Worm (Caenorhabditis elegans) whole organism, L1 larva: ENCODE results near the gene T16G12.7.

Experiments
- Y116A8C.19 ChIP-seq: sonication (generic microtip); optimal IDR thresholded peaks from 2 replicates; lab custom pipeline; 2016; ENCODE audit warnings: missing compliant biosample characterization, missing genetic modification characterization, borderline replicate concordance
- alr-1 ChIP-seq: fragments of 200-800 bp; sonication (Bioruptor generic); optimal IDR thresholded peaks from 2 replicates; lab custom pipeline; 2018; ENCODE audit warnings: borderline replicate concordance, mild to moderate bottlenecking, missing genetic modification characterization, missing compliant biosample characterization
- aly-2 ChIP-seq: fragments of 150-350 bp; optimal IDR thresholded peaks from 2 replicates; lab custom pipeline; 2014; ENCODE audit warnings: missing biosample characterization, missing genetic modification characterization
- ceh-90 ChIP-seq: sonication (generic microtip); optimal IDR thresholded peaks from 2 replicates; lab custom pipeline; 2016; ENCODE audit warnings: missing genetic modification characterization, missing compliant biosample characterization
- dsc-1 ChIP-seq: sonication (generic microtip); optimal IDR thresholded peaks from 2 replicates; lab custom pipeline; 2016; ENCODE audit warnings: mild to moderate bottlenecking, missing genetic modification characterization, missing compliant biosample characterization
- efl-1 ChIP-seq, 4 experiments: fragments of 150-350 bp; optimal IDR thresholded peaks in 3 of 4; peaks in 1 of 4; 1 replicate in 1 of 4; 2 replicates in 3 of 4; lab custom pipeline; 2014; ENCODE audit warnings: missing biosample characterization in 2 of 4, missing genetic modification characterization in 2 of 4, missing genetic modification reagents in 2 of 4
- egl-27 ChIP-seq, 2 experiments: fragments of 150-350 bp in 1 of 2; sonication (generic microtip); optimal IDR thresholded peaks; 3 replicates each; lab custom pipeline; 2017 to 2018; ENCODE audit warnings: missing biosample characterization in 2 of 2, missing genetic modification characterization in 2 of 2, missing genetic modification reagents in 2 of 2
- fkh-10 ChIP-seq: sonication (generic microtip); optimal IDR thresholded peaks from 2 replicates; lab custom pipeline; 2017; ENCODE audit warnings: missing biosample characterization, missing genetic modification reagents, missing genetic modification characterization
- fkh-4 ChIP-seq: sonication (generic microtip); optimal IDR thresholded peaks from 2 replicates; lab custom pipeline; 2016; ENCODE audit warnings: missing compliant biosample characterization, missing genetic modification characterization, borderline replicate concordance
- fkh-8 ChIP-seq: sonication (generic microtip); optimal IDR thresholded peaks from 2 replicates; lab custom pipeline; 2016; ENCODE audit warnings: mild to moderate bottlenecking, missing genetic modification characterization, missing compliant biosample characterization
- fos-1 ChIP-seq: fragments of 150-350 bp; optimal IDR thresholded peaks from 2 replicates; lab custom pipeline; 2014; ENCODE audit warnings: missing biosample characterization, missing genetic modification characterization
- grh-1 ChIP-seq: fragments of 200-800 bp; sonication (Bioruptor generic); IDR thresholded peaks from 2 replicates; pipeline ENCODE4 v1.3.6; 2022; ENCODE audit warnings: missing genetic modification reagents, missing genetic modification characterization, missing compliant biosample characterization
- hlh-17 ChIP-seq: fragments of 200-800 bp; sonication (Bioruptor generic); optimal IDR thresholded peaks from 2 replicates; lab custom pipeline; 2018; ENCODE audit warnings: missing genetic modification characterization, mild to moderate bottlenecking, missing compliant biosample characterization, moderate library complexity, borderline replicate concordance
- hpl-2 ChIP-seq: fragments of 150-350 bp; optimal IDR thresholded peaks from 2 replicates; lab custom pipeline; 2014; ENCODE audit warnings: missing biosample characterization, missing genetic modification reagents, missing genetic modification characterization
- irx-1 ChIP-seq: sonication (generic microtip); optimal IDR thresholded peaks from 2 replicates; lab custom pipeline; 2016; ENCODE audit warnings: missing genetic modification characterization, missing compliant biosample characterization
- jun-1 ChIP-seq: fragments of 150-350 bp; optimal IDR thresholded peaks from 2 replicates; lab custom pipeline; 2014; ENCODE audit warnings: missing biosample characterization, missing genetic modification reagents, missing genetic modification characterization
- lin-14 ChIP-seq: fragments of 200-800 bp; sonication (Bioruptor generic); optimal IDR thresholded peaks from 2 replicates; lab custom pipeline; 2018; ENCODE audit warnings: mild to moderate bottlenecking, missing genetic modification characterization, moderate library complexity, missing compliant biosample characterization
- lin-35 ChIP-seq, 2 experiments: fragments of 150-350 bp; optimal IDR thresholded peaks; 2 replicates each; lab custom pipeline; 2014; ENCODE audit warnings: missing biosample characterization in 2 of 2, missing genetic modification characterization in 2 of 2, missing genetic modification reagents in 2 of 2
- mdl-1 ChIP-seq, 2 experiments: fragments of 150-350 bp; optimal IDR thresholded peaks; 2 replicates each; lab custom pipeline; 2014 to 2017; ENCODE audit warnings: missing biosample characterization in 2 of 2, missing genetic modification characterization in 2 of 2, inconsistent platforms in 1 of 2
- mef-2 ChIP-seq: fragments of 150-350 bp; optimal IDR thresholded peaks from 2 replicates; lab custom pipeline; 2014; ENCODE audit warnings: missing biosample characterization, missing genetic modification characterization
- mep-1 ChIP-seq: fragments of 150-350 bp; optimal IDR thresholded peaks from 2 replicates; lab custom pipeline; 2014; ENCODE audit warnings: missing biosample characterization, missing genetic modification characterization
- nhr-12 ChIP-seq: sonication (generic microtip); optimal IDR thresholded peaks from 2 replicates; lab custom pipeline; 2017; ENCODE audit warnings: missing biosample characterization, missing genetic modification characterization
- nhr-19 ChIP-seq: fragments of 200-800 bp; sonication (Bioruptor generic); conservative IDR thresholded peaks from 2 replicates; pipeline ENCODE4 v1.3.6; 2022; ENCODE audit warnings: missing genetic modification characterization, missing compliant biosample characterization
- nhr-28 ChIP-seq: fragments of 150-350 bp; optimal IDR thresholded peaks from 2 replicates; lab custom pipeline; 2014; ENCODE audit warnings: missing biosample characterization, missing genetic modification characterization
- nhr-71 ChIP-seq: sonication (generic microtip); optimal IDR thresholded peaks from 2 replicates; lab custom pipeline; 2016; ENCODE audit warnings: mild to moderate bottlenecking, missing genetic modification characterization, moderate library complexity, missing compliant biosample characterization
- nhr-77 ChIP-seq: fragments of 150-350 bp; optimal IDR thresholded peaks from 2 replicates; lab custom pipeline; 2014; ENCODE audit warnings: missing biosample characterization, missing genetic modification characterization
- pag-3 ChIP-seq: sonication (generic microtip); optimal IDR thresholded peaks from 2 replicates; lab custom pipeline; 2017; ENCODE audit warnings: missing genetic modification characterization, mild to moderate bottlenecking, missing compliant biosample characterization, antibody characterized with exemption, borderline replicate concordance; ENCODE audit not compliant: insufficient read depth
- pax-3 ChIP-seq: fragments of 200-800 bp; sonication (Bioruptor generic); optimal IDR thresholded peaks from 2 replicates; lab custom pipeline; 2018; ENCODE audit warnings: mild to moderate bottlenecking, missing genetic modification characterization, moderate library complexity, missing compliant biosample characterization
- pqm-1 ChIP-seq: sonication (generic microtip); optimal IDR thresholded peaks from 3 replicates; lab custom pipeline; 2017; ENCODE audit warnings: missing biosample characterization, missing genetic modification characterization
- skn-1 ChIP-seq: fragments of 150-350 bp; optimal IDR thresholded peaks from 2 replicates; lab custom pipeline; 2014; ENCODE audit warnings: missing biosample characterization, missing genetic modification characterization
- snpc-4 ChIP-seq: fragments of 150-350 bp; optimal IDR thresholded peaks from 2 replicates; lab custom pipeline; 2014; ENCODE audit warnings: missing biosample characterization, missing genetic modification characterization
- snu-23 ChIP-seq: sonication (generic microtip); optimal IDR thresholded peaks from 2 replicates; lab custom pipeline; 2016; ENCODE audit warnings: missing genetic modification characterization, missing compliant biosample characterization
- sptf-1 ChIP-seq: fragments of 150-350 bp; optimal IDR thresholded peaks from 2 replicates; lab custom pipeline; 2014; ENCODE audit warnings: missing biosample characterization, missing genetic modification characterization
- zag-1 ChIP-seq: fragments of 150-350 bp; optimal IDR thresholded peaks from 2 replicates; lab custom pipeline; 2014; ENCODE audit warnings: missing biosample characterization, missing genetic modification characterization
- zip-4 ChIP-seq: fragments of 200-800 bp; sonication (Bioruptor generic); optimal IDR thresholded peaks from 2 replicates; lab custom pipeline; 2018; ENCODE audit warnings: mild to moderate bottlenecking, missing genetic modification characterization, moderate library complexity, missing compliant biosample characterization
- ztf-4 ChIP-seq: fragments of 150-350 bp; optimal IDR thresholded peaks from 2 replicates; lab custom pipeline; 2014; ENCODE audit warnings: missing biosample characterization, missing genetic modification characterization

Gene T16G12.7

DNA sequence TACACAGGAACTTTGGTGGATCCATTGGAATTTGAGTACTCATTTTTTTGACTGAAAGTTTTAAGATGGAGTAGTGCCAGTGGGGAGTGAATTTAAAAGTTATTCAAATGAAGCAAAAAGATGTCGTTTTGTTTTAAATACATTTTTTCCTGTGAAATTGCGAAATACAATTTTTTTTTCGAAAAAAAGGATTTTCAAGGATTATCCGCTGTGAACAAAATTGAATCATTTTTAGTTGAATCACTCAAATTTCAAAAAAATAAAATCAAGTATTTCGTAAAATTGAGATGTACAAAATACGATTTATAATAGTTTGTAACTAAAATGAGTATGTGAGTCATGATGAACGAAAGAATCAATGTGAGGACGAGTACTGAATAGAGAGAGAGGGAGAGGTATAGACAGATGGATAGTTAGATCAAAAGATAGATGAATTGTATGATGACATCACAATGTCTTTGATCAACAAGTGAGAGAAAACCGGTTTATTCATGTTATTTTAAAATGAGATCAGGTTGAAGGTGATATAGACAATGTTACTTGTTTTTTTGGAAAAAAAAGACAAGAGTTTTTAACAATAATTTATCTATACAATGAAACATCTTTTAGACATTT is 33.1 kb downstream of the T16G12.7 start, which contains the start of gene C05B5.8 (continued):
- no peak for TF ChIP-seq skn-1 (tag; lab: Kevin White, UChicago)

DNA sequence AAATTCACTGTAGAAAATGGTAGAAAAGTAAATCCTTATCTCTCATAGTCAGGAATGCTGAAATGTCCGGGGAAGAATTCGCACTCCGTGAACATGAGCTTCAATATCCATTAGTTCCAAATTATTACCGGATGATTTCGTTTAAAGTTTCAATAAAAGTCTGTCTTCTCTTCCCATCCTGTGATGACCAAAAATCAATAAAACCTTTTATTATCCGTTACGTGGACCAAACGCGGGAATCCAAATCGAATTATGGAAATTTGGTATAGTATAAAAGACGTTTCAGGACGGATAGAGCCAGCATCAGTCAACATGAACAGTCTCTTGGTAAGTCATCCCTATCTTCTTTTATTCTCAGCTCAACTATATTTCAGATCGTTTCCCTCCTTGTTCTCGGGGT is 35.7 kb downstream of the T16G12.7 start, which contains the start of gene C05B5.11:
TSS of gene C05B5.11 (plus strand) at position 301 of the 400 bp plus-strand sequence.
- no peak for TF ChIP-seq snpc-4
- TF ChIP-seq hlh-17 (GFP tag; lab: Kevin White, UChicago) = no peak
- TF ChIP-seq ztf-4 = no peak
- no peak for TF ChIP-seq zag-1 (tag; lab: Kevin White, UChicago)
- no peak for TF ChIP-seq mep-1

DNA sequence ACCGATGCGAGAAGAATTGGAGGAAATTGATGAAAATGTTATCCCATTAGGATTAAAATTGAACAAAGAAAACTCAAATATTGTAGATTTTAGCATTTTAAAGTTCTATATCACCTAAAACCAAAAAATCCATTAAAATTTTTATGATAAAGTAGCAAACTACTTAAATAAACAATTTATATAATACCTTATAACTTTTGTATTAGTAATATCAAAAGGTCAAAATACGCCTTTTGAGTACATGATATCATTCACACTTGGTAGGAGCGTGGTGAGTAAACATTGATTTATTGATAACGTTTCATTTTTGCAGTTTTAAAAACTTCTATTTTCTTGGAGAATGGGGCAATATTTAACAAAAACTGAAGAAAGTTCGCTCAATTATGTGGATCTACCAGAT is 38.9 kb downstream of the T16G12.7 start, which contains the start of gene C05B5.5:
TSS of gene C05B5.5 (plus strand) at position 301 of the 400 bp plus-strand sequence.
- TF ChIP-seq mdl-1 (tag; optimal IDR thresholded peaks at IDR 0.05; lab: Kevin White, UChicago) (no peak), dsc-1 (tag; lab: Kevin White, UChicago) (no peak), pqm-1 (tag; lab: Kevin White, UChicago) (no peak), pax-3 (no peak), pag-3 (no peak), aly-2 (tag; lab: Kevin White, UChicago) (no peak)

DNA sequence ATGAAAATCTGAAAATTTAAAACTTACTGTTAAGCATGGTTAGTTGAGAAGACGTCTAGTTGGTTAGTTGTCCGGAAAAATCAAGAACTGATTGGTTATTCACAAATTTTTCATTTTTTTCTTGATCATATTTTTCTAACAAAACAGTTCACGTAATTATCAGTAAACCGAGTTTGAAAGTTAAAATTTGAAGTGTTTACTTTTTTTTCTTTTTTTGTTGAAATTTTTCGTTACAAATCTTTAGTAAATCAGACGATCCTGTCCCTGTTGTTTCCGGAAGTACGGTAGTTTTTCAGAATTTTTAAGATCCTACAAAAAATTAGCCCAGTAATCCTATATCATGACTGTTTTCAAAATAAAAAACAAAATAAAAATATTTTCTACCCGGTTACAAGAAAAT is 39.5 kb downstream of the T16G12.7 start, which contains the start of gene C05B5.2:
TSS of gene C05B5.2 (minus strand) at position 101 of the 400 bp plus-strand sequence.
- TF ChIP-seq lin-14 (GFP tag; lab: Kevin White, UChicago) (no peak), fkh-10 (GFP tag; lab: Kevin White, UChicago) (no peak), hpl-2 (GFP tag; lab: Kevin White, UChicago) (no peak), nhr-77 (tag; lab: Kevin White, UChicago) (no peak)

DNA sequence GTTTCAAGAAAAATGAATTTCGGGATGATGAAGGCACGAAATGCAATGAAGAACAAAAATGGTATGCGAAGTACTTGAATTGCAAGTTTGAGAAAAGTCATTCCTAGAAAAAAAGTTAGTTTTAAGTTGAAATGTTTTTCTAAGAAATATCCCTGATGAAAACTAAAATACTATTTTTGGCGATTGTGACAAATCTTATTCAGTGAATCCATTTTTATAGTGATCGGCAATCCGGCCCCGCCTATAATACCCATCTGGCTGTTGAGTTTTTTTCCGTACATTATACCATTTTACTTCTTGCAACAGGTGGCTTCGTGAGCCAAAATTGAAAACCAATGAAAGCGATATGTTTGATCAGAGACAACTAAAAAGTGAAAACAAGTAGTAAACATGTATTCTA is 40.7 kb downstream of the T16G12.7 start, which contains the start of gene C05B5.17:
TSS of gene C05B5.17 (minus strand) at position 101 of the 400 bp plus-strand sequence.
- no peak for TF ChIP-seq mef-2 (tag; lab: Kevin White, UChicago)
- no peak for TF ChIP-seq fkh-4 (tag; lab: Kevin White, UChicago)
- no peak for TF ChIP-seq zip-4
- TF ChIP-seq hlh-17 (GFP tag; lab: Kevin White, UChicago) = no peak
- no peak for TF ChIP-seq fkh-8
- TF ChIP-seq egl-27 (tag; optimal IDR thresholded peaks at IDR 0.05; lab: Kevin White, UChicago) = no peak
- no peak for TF ChIP-seq sptf-1
- no peak for TF ChIP-seq lin-35 (GFP tag; optimal IDR thresholded peaks at IDR 0.05; lab: Kevin White, UChicago)
- no peak for TF ChIP-seq ceh-90
- TF ChIP-seq fos-1 = no peak
- TF ChIP-seq nhr-28 (tag; lab: Kevin White, UChicago) = no peak
- no peak for TF ChIP-seq pqm-1 (tag; lab: Kevin White, UChicago)
- no peak for TF ChIP-seq Y116A8C.19 (tag; lab: Kevin White, UChicago)
- TF ChIP-seq pag-3 = no peak

DNA sequence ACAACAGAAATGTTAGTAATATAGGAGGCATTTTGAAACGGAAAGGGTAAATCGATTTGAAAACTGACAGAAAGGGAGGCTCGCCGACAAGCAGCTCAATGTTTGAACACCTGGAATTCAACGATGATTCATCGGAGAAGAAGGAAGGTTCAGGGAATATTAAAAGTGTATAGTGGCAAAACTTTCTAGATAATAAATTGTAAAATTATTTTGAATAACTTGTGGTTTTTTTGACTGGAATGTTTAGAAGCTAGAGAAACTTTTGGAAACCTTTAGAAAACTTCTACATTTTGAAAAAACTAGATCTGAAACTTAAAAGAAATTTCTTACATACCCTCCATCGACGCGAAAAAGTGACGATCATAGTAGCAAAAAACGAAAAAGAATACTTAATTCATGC is 42.0 kb downstream of the T16G12.7 start, which contains the start of gene pqn-8:
TSS of gene pqn-8 (minus strand) at position 101 of the 400 bp plus-strand sequence.
- TF ChIP-seq nhr-12 (tag; lab: Kevin White, UChicago) (no peak), jun-1 (tag; lab: Kevin White, UChicago) (no peak), efl-1 (optimal IDR thresholded peaks at IDR 0.05; lab: Kevin White, UChicago) (no peak), efl-1 (GFP tag; optimal IDR thresholded peaks at IDR 0.05 in 1 of 2; lab: Kevin White, UChicago) (no peak), fos-1 (no peak), irx-1 (tag; lab: Kevin White, UChicago) (no peak), nhr-71 (tag; lab: Kevin White, UChicago) (no peak), alr-1 (no peak), nhr-19 (no peak), snu-23 (GFP tag; lab: Kevin White, UChicago) (no peak), grh-1 (GFP tag; lab: Robert Waterston, UW) (no peak)
- TF ChIP-seq, all 84 proteins: peak for 0
